Worm (Caenorhabditis elegans) whole organism, young adult: Measurements from ENCODE around the gene C07B5.8.

Experiments
- B0261.1 ChIP-seq: sonication (generic microtip); optimal IDR thresholded peaks from 2 replicates; lab custom pipeline; 2016; ENCODE audit warnings: mild to moderate bottlenecking, missing genetic modification characterization, moderate library complexity, missing compliant biosample characterization
- C17E4.6 ChIP-seq: fragments of 200-800 bp; sonication (Bioruptor generic); IDR thresholded peaks from 2 replicates; pipeline ENCODE4 v1.3.6; 2022; ENCODE audit warnings: missing genetic modification reagents, missing genetic modification characterization, missing compliant biosample characterization
- D2030.7 ChIP-seq: fragments of 200-800 bp; sonication (Bioruptor generic); IDR thresholded peaks from 2 replicates; pipeline ENCODE4 v1.3.6; 2022; ENCODE audit warnings: missing genetic modification reagents, missing genetic modification characterization, missing compliant biosample characterization
- F10E7.11 ChIP-seq: sonication (generic microtip); optimal IDR thresholded peaks from 2 replicates; lab custom pipeline; 2017; ENCODE audit warnings: mild to moderate bottlenecking, missing genetic modification characterization, moderate library complexity, missing compliant biosample characterization
- F22D6.2 ChIP-seq: sonication (generic microtip); optimal IDR thresholded peaks from 2 replicates; lab custom pipeline; 2016; ENCODE audit warnings: mild to moderate bottlenecking, missing genetic modification characterization, missing compliant biosample characterization
- F57C9.4 ChIP-seq: sonication (generic microtip); optimal IDR thresholded peaks from 2 replicates; lab custom pipeline; 2017; ENCODE audit warnings: mild to moderate bottlenecking, missing genetic modification characterization, missing compliant biosample characterization
- T07F8.4 ChIP-seq: sonication (generic microtip); optimal IDR thresholded peaks from 2 replicates; lab custom pipeline; 2016; ENCODE audit warnings: mild to moderate bottlenecking, missing genetic modification characterization, moderate library complexity, missing compliant biosample characterization
- Y67H2A.10 ChIP-seq: fragments of 200-800 bp; sonication (Bioruptor generic); conservative IDR thresholded peaks from 2 replicates; pipeline ENCODE4 v1.3.6; 2022; ENCODE audit warnings: missing genetic modification reagents, missing genetic modification characterization, missing compliant biosample characterization
- Y95B8A.8 ChIP-seq: fragments of 200-800 bp; sonication (Bioruptor generic); IDR thresholded peaks from 2 replicates; pipeline ENCODE4 v1.3.6; 2022; ENCODE audit warnings: missing genetic modification reagents, missing genetic modification characterization, missing compliant biosample characterization
- ama-1 ChIP-seq, 3 experiments: fragments of 150-350 bp in 1 of 3; sonication (generic microtip) in 2 of 3; optimal IDR thresholded peaks; 2 replicates each; lab custom pipeline; 2014 to 2018; ENCODE audit warnings: missing biosample characterization in 2 of 3, missing genetic modification characterization in 2 of 3, missing genetic modification reagents in 2 of 3
- attf-3 ChIP-seq: fragments of 200-800 bp; sonication (Bioruptor generic); conservative IDR thresholded peaks from 2 replicates; pipeline ENCODE4 v1.3.6; 2022; ENCODE audit warnings: missing genetic modification reagents, missing genetic modification characterization, missing compliant biosample characterization
- attf-6 ChIP-seq: fragments of 200-800 bp; sonication (Bioruptor generic); IDR thresholded peaks from 2 replicates; pipeline ENCODE4 v1.3.6; 2022; ENCODE audit warnings: missing genetic modification reagents, missing genetic modification characterization, missing compliant biosample characterization
- bed-1 ChIP-seq: fragments of 200-800 bp; sonication (Bioruptor generic); IDR thresholded peaks from 2 replicates; pipeline ENCODE4 v1.3.6; 2022; ENCODE audit warnings: missing genetic modification reagents, missing genetic modification characterization, missing compliant biosample characterization
- cebp-2 ChIP-seq: fragments of 200-800 bp; sonication (Bioruptor generic); IDR thresholded peaks from 2 replicates; pipeline ENCODE4 v1.3.6; 2022; ENCODE audit warnings: missing genetic modification characterization, missing compliant biosample characterization
- dpl-1 ChIP-seq: fragments of 150-350 bp; optimal IDR thresholded peaks from 2 replicates; lab custom pipeline; 2014; ENCODE audit warnings: missing biosample characterization, missing genetic modification reagents, missing genetic modification characterization
- egl-18 ChIP-seq: fragments of 200-800 bp; sonication (Bioruptor generic); IDR thresholded peaks from 2 replicates; pipeline ENCODE4 v1.3.6; 2022; ENCODE audit warnings: missing genetic modification reagents, missing genetic modification characterization, missing compliant biosample characterization
- egl-44 ChIP-seq: fragments of 200-800 bp; sonication (Bioruptor generic); IDR thresholded peaks from 2 replicates; pipeline ENCODE4 v1.3.6; 2022; ENCODE audit warnings: missing genetic modification reagents, missing genetic modification characterization, missing compliant biosample characterization
- hlh-12 ChIP-seq: sonication (generic microtip); optimal IDR thresholded peaks from 2 replicates; lab custom pipeline; 2016; ENCODE audit warnings: missing genetic modification characterization, missing compliant biosample characterization
- hlh-26 ChIP-seq: fragments of 200-800 bp; sonication (Bioruptor generic); conservative IDR thresholded peaks from 2 replicates; pipeline ENCODE4 v1.3.6; 2022; ENCODE audit warnings: missing genetic modification reagents, missing genetic modification characterization, missing compliant biosample characterization
- lag-1 ChIP-seq: fragments of 200-800 bp; sonication (Bioruptor generic); IDR thresholded peaks from 2 replicates; pipeline ENCODE4 v1.3.6; 2022; ENCODE audit warnings: missing genetic modification reagents, missing genetic modification characterization, missing compliant biosample characterization
- let-526 ChIP-seq: fragments of 200-800 bp; sonication (Bioruptor generic); IDR thresholded peaks from 2 replicates; pipeline ENCODE4 v1.3.6; 2022; ENCODE audit warnings: missing genetic modification reagents, missing genetic modification characterization, missing compliant biosample characterization
- madf-3 ChIP-seq: fragments of 200-800 bp; sonication (Bioruptor generic); IDR thresholded peaks from 2 replicates; pipeline ENCODE4 v1.3.6; 2022; ENCODE audit warnings: missing genetic modification reagents, missing genetic modification characterization, missing compliant biosample characterization
- madf-6 ChIP-seq: fragments of 200-800 bp; sonication (Bioruptor generic); IDR thresholded peaks from 2 replicates; pipeline ENCODE4 v1.3.6; 2022; ENCODE audit warnings: missing genetic modification reagents, missing genetic modification characterization, missing compliant biosample characterization
- mxl-1 ChIP-seq: sonication (generic microtip); optimal IDR thresholded peaks from 2 replicates; lab custom pipeline; 2016; ENCODE audit warnings: missing genetic modification characterization, missing compliant biosample characterization
- nhr-120 ChIP-seq: fragments of 200-800 bp; sonication (Bioruptor generic); IDR thresholded peaks from 2 replicates; pipeline ENCODE4 v1.3.6; 2022; ENCODE audit warnings: missing genetic modification characterization, missing compliant biosample characterization
- nhr-179 ChIP-seq: sonication (generic microtip); optimal IDR thresholded peaks from 2 replicates; lab custom pipeline; 2016; ENCODE audit warnings: mild to moderate bottlenecking, missing genetic modification characterization, missing compliant biosample characterization
- pbrm-1 ChIP-seq: fragments of 200-800 bp; sonication (Bioruptor generic); IDR thresholded peaks from 2 replicates; pipeline ENCODE4 v1.3.6; 2022; ENCODE audit warnings: missing genetic modification reagents, missing genetic modification characterization, missing compliant biosample characterization
- rec-8 ChIP-seq, 2 experiments: sonication (generic microtip); optimal IDR thresholded peaks; 2 replicates each; lab custom pipeline; 2016; ENCODE audit warnings: mild to moderate bottlenecking in 2 of 2, missing genetic modification characterization in 2 of 2, missing genetic modification reagents in 2 of 2, missing genotype in 2 of 2, missing biosample characterization in 1 of 2, missing compliant biosample characterization in 1 of 2, moderate library complexity in 1 of 2
- repo-1 ChIP-seq: sonication (generic microtip); optimal IDR thresholded peaks from 2 replicates; lab custom pipeline; 2017; ENCODE audit warnings: mild to moderate bottlenecking, missing genetic modification characterization, missing compliant biosample characterization
- snpc-1.3 ChIP-seq: sonication (generic microtip); optimal IDR thresholded peaks from 2 replicates; lab custom pipeline; 2017; ENCODE audit warnings: missing genetic modification characterization, mild to moderate bottlenecking, missing compliant biosample characterization, antibody characterized with exemption, moderate library complexity, missing genotype, missing genetic modification reagents; ENCODE audit not compliant: insufficient read depth
- tlf-1 ChIP-seq: fragments of 200-800 bp; sonication (Bioruptor generic); optimal IDR thresholded peaks from 2 replicates; lab custom pipeline; 2018; ENCODE audit warnings: mild to moderate bottlenecking, missing genetic modification characterization, missing compliant biosample characterization
- unc-130 ChIP-seq: sonication (generic microtip); optimal IDR thresholded peaks from 2 replicates; lab custom pipeline; 2016; ENCODE audit warnings: missing genetic modification reagents, missing genetic modification characterization, missing compliant biosample characterization
- unc-62 ChIP-seq: fragments of 150-350 bp; optimal IDR thresholded peaks from 2 replicates; lab custom pipeline; 2014; ENCODE audit warnings: missing biosample characterization, missing genetic modification reagents, missing genetic modification characterization
- xnd-1 ChIP-seq: sonication (generic microtip); optimal IDR thresholded peaks from 2 replicates; lab custom pipeline; 2016; ENCODE audit warnings: missing genotype, missing genetic modification reagents, missing genetic modification characterization, missing compliant biosample characterization
- zfh-2 ChIP-seq: fragments of 200-800 bp; sonication (Bioruptor generic); conservative IDR thresholded peaks from 2 replicates; pipeline ENCODE4 v1.3.6; 2022; ENCODE audit warnings: missing genetic modification reagents, missing genetic modification characterization, missing compliant biosample characterization
- zim-3 ChIP-seq: sonication (generic microtip); optimal IDR thresholded peaks from 2 replicates; lab custom pipeline; 2017; ENCODE audit warnings: mild to moderate bottlenecking, missing genetic modification characterization, moderate library complexity, missing compliant biosample characterization
- ztf-25 ChIP-seq: fragments of 200-800 bp; sonication (Bioruptor generic); IDR thresholded peaks from 2 replicates; pipeline ENCODE4 v1.3.6; 2022; ENCODE audit warnings: missing genetic modification reagents, missing genetic modification characterization, missing compliant biosample characterization

C07B5.8 gene

ce11 chrX:9506341-9506740 is 30.2 kb downstream of the C07B5.8 start:
- TF ChIP-seq lag-1 (no peak), zfh-2 (peak; percentile 48; the same call in 1 of the 2 replicates), madf-6 (GFP tag; lab: Robert Waterston, UW) (0 out of 2 replicates have a peak, but pooled peaks have one; percentile 9), unc-62 (GFP tag; lab: Kevin White, UChicago) (no peak)

- TF ChIP-seq madf-3 (GFP tag; lab: Robert Waterston, UW): no peak
- TF ChIP-seq let-526: no peak
- no peak for TF ChIP-seq attf-6
- TF ChIP-seq cebp-2: no peak
- TF ChIP-seq, all 124 proteins: peak for 0
Measured at ce11 chrX:9504911-9505397, 31.6 kb downstream of the C07B5.8 start.

- no peak for TF ChIP-seq F10E7.11
- TF ChIP-seq rec-8 (tag; optimal IDR thresholded peaks at IDR 0.05; lab: Kevin White, UChicago): no peak
- TF ChIP-seq mxl-1 (tag; lab: Kevin White, UChicago): no peak
- no peak for TF ChIP-seq attf-3 (GFP tag; lab: Robert Waterston, UW)
- TF ChIP-seq zim-3 (tag; lab: Kevin White, UChicago): no peak
- TF ChIP-seq C17E4.6: no peak
- TF ChIP-seq nhr-120 (GFP tag; lab: Robert Waterston, UW): no peak
- TF ChIP-seq bed-1 (GFP tag; lab: Robert Waterston, UW): no peak
- TF ChIP-seq pbrm-1 (GFP tag; lab: Robert Waterston, UW): no peak
- no peak for TF ChIP-seq egl-44 (GFP tag; lab: Robert Waterston, UW)
- TF ChIP-seq nhr-179: no peak
- no peak for TF ChIP-seq repo-1 (tag; lab: Kevin White, UChicago)
- no peak for TF ChIP-seq hlh-12 (tag; lab: Kevin White, UChicago)
- TF ChIP-seq F22D6.2 (tag; lab: Kevin White, UChicago): no peak
- TF ChIP-seq Y67H2A.10 (GFP tag; lab: Robert Waterston, UW): no peak
- no peak for TF ChIP-seq F57C9.4
Measured at ce11 chrX:9504221-9504620, 32.3 kb downstream of the C07B5.8 start.

- TF ChIP-seq D2030.7 (GFP tag; lab: Robert Waterston, UW) (no peak), B0261.1 (tag; lab: Kevin White, UChicago) (no peak), tlf-1 (no peak), snpc-1.3 (no peak), cebp-2 (no peak), dpl-1 (GFP tag; lab: Kevin White, UChicago) (no peak), T07F8.4 (no peak), hlh-26 (GFP tag; lab: Robert Waterston, UW) (no peak), unc-130 (GFP tag; lab: Kevin White, UChicago) (no peak), F57C9.4 (no peak), ztf-25 (no peak), ama-1 (optimal IDR thresholded peaks at IDR 0.05; lab: Kevin White, UChicago) (no peak), ama-1 (GFP tag; optimal IDR thresholded peaks at IDR 0.05; lab: Kevin White, UChicago) (no peak), egl-18 (GFP tag; lab: Robert Waterston, UW) (no peak), xnd-1 (no peak), Y95B8A.8 (GFP tag; lab: Robert Waterston, UW) (no peak)
Measured at ce11 chrX:9499355-9499754, 37.2 kb downstream of the C07B5.8 start.
